Fruit fly (Drosophila melanogaster): ENCODE data around the gene Acbp6.

DNA sequence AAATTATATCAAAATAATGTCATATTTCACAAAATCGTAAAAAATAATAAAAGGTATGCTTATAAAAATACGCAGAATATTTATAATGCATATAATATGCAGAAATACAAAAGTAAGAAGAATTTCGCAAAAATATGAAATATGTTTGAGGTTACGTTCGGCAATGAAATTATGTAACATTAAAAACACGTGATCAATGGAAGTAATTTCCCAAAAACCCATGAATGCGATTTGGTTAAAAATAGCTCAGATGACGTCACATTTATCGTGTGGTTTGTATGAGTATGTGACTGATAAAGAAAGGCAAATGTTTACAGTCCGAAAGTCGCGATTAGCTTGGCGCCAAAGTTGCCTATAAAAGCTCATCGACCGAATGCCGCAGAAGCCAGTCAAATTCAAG lies 29.0 kb downstream of the Acbp6 start, which contains the start of gene CG8620:
- no peak for TF ChIP-seq h (GFP tag; optimal IDR thresholded peaks at IDR 0.05)
- TF ChIP-seq woc (GFP tag; optimal IDR thresholded peaks at IDR 0.05) = no peak
- TF ChIP-seq brk (GFP tag; optimal IDR thresholded peaks at IDR 0.05) = no peak
- TF ChIP-seq usp (GFP tag; optimal IDR thresholded peaks at IDR 0.05) = no peak
- no peak for TF ChIP-seq Abd-B (GFP tag; optimal IDR thresholded peaks at IDR 0.05)
- no peak for TF ChIP-seq Sp1 (GFP tag; optimal IDR thresholded peaks at IDR 0.05)
- no peak for TF ChIP-seq fru (GFP tag; optimal IDR thresholded peaks at IDR 0.05)
- TF ChIP-seq psq (GFP tag; optimal IDR thresholded peaks at IDR 0.05) = no peak
- no peak for TF ChIP-seq Vsx2 (GFP tag; optimal IDR thresholded peaks at IDR 0.05; ENCODE audit: partially characterized antibody)
- no peak for TF ChIP-seq lola (GFP tag; optimal IDR thresholded peaks at IDR 0.05)
- no peak for TF ChIP-seq Dfd (GFP tag; optimal IDR thresholded peaks at IDR 0.05)
- no peak for TF ChIP-seq jim (GFP tag; optimal IDR thresholded peaks at IDR 0.05)
- TF ChIP-seq CrebA (GFP tag; optimal IDR thresholded peaks at IDR 0.05; ENCODE audit: borderline replicate concordance) = no peak

Data from whole organism, wandering third instar larva.